Worm (Caenorhabditis elegans) whole organism, young adult: ENCODE results near the gene srx-51.

Source experiments
- C17E4.6 ChIP-seq: fragments of 200-800 bp; sonication (Bioruptor generic); IDR thresholded peaks from 2 replicates; pipeline ENCODE4 v1.3.6; 2022; ENCODE audit warnings: missing genetic modification reagents, missing genetic modification characterization, missing compliant biosample characterization
- D2030.7 ChIP-seq: fragments of 200-800 bp; sonication (Bioruptor generic); IDR thresholded peaks from 2 replicates; pipeline ENCODE4 v1.3.6; 2022; ENCODE audit warnings: missing genetic modification reagents, missing genetic modification characterization, missing compliant biosample characterization
- F37B4.10 ChIP-seq: fragments of 200-800 bp; sonication (Bioruptor generic); IDR thresholded peaks from 2 replicates; pipeline ENCODE4 v1.3.6; 2022; ENCODE audit warnings: missing genetic modification characterization, missing compliant biosample characterization
- F52B5.7 ChIP-seq: sonication (generic microtip); optimal IDR thresholded peaks from 2 replicates; lab custom pipeline; 2016; ENCODE audit warnings: mild to moderate bottlenecking, missing genetic modification characterization, missing compliant biosample characterization
- T26A5.8 ChIP-seq: sonication (generic microtip); optimal IDR thresholded peaks from 2 replicates; lab custom pipeline; 2016; ENCODE audit warnings: missing genetic modification characterization, missing compliant biosample characterization
- Y53G8AR.9 ChIP-seq: fragments of 200-800 bp; sonication (Bioruptor generic); conservative IDR thresholded peaks from 2 replicates; pipeline ENCODE4 v1.3.6; 2022; ENCODE audit warnings: missing genetic modification reagents, missing genetic modification characterization, missing compliant biosample characterization
- Y79H2A.3 ChIP-seq: fragments of 200-800 bp; sonication (Bioruptor generic); conservative IDR thresholded peaks from 2 replicates; pipeline ENCODE4 v1.3.6; 2022; ENCODE audit warnings: missing genetic modification reagents, missing genetic modification characterization, missing compliant biosample characterization
- madf-10 ChIP-seq: sonication (generic microtip); optimal IDR thresholded peaks from 2 replicates; lab custom pipeline; 2016; ENCODE audit warnings: mild to moderate bottlenecking, missing genetic modification characterization, missing compliant biosample characterization
- snpc-1.3 ChIP-seq: sonication (generic microtip); optimal IDR thresholded peaks from 2 replicates; lab custom pipeline; 2017; ENCODE audit warnings: missing genetic modification characterization, mild to moderate bottlenecking, missing compliant biosample characterization, antibody characterized with exemption, moderate library complexity, missing genotype, missing genetic modification reagents; ENCODE audit not compliant: insufficient read depth
- tlf-1 ChIP-seq: fragments of 200-800 bp; sonication (Bioruptor generic); optimal IDR thresholded peaks from 2 replicates; lab custom pipeline; 2018; ENCODE audit warnings: mild to moderate bottlenecking, missing genetic modification characterization, missing compliant biosample characterization
- zfh-2 ChIP-seq: fragments of 200-800 bp; sonication (Bioruptor generic); conservative IDR thresholded peaks from 2 replicates; pipeline ENCODE4 v1.3.6; 2022; ENCODE audit warnings: missing genetic modification reagents, missing genetic modification characterization, missing compliant biosample characterization
- zim-3 ChIP-seq: sonication (generic microtip); optimal IDR thresholded peaks from 2 replicates; lab custom pipeline; 2017; ENCODE audit warnings: mild to moderate bottlenecking, missing genetic modification characterization, moderate library complexity, missing compliant biosample characterization
- ztf-26 ChIP-seq: sonication (generic microtip); optimal IDR thresholded peaks from 2 replicates; lab custom pipeline; 2017; ENCODE audit warnings: missing genetic modification characterization, missing compliant biosample characterization

Gene srx-51

DNA sequence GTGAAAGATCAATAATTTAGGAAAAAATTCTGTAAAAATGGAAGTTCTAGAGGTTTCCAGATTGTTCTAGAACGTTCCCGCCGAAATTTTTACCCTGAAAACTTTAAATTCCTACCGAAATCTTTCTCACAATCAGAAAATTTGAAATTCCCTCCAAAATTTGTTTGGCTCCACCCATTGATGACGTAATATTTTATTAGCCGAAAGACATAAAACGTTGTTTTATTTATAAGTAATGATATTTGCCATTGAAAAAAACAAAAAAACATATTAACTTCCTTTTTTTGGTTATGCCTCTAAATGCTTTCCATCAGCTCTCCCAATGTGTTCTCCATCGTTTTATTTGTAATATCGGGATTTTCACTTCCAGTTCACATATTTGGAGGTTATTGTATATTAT, 48.6 kb downstream of the srx-51 start, which contains the start of gene srh-295:
TSS of gene srh-295 (plus strand) at position 301 of the 400 bp plus-strand sequence.
- no peak for TF ChIP-seq snpc-1.3 (tag; lab: Kevin White, UChicago)
- no peak for TF ChIP-seq Y53G8AR.9 (GFP tag; lab: Robert Waterston, UW)
- no peak for TF ChIP-seq Y79H2A.3
- no peak for TF ChIP-seq zfh-2 (GFP tag; lab: Robert Waterston, UW)
- TF ChIP-seq F52B5.7: no peak
- TF ChIP-seq zim-3 (tag; lab: Kevin White, UChicago): no peak
- no peak for TF ChIP-seq C17E4.6 (GFP tag; lab: Robert Waterston, UW)
- no peak for TF ChIP-seq ztf-26 (tag; lab: Kevin White, UChicago)
- TF ChIP-seq, all 124 proteins: peak for 0

DNA sequence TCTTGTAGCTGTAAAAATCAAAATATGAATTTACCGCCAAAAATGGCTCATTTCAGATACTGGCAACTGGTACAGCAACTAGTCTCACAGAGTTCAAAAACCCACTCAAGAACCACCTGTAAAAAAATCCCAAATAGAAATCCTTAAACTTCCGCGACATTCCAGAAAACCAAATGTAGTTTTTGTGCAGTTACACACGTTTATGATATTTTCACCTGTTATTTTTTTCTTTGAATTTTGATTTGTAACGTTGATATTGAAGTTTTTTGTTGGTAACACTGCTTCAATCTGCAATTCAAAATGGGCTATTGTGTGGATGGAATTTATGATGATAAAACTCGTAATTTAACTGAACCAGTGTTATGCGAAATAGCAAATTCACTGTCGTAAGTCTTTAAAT, 51.2 kb downstream of the srx-51 start, which contains the start of gene srw-113:
TSS of gene srw-113 (plus strand) at position 301 of the 400 bp plus-strand sequence.
- TF ChIP-seq F37B4.10 (GFP tag; lab: Robert Waterston, UW) (no peak), zim-3 (tag; lab: Kevin White, UChicago) (no peak), T26A5.8 (tag; lab: Kevin White, UChicago) (no peak), D2030.7 (no peak), tlf-1 (GFP tag; lab: Kevin White, UChicago) (no peak), madf-10 (tag; lab: Kevin White, UChicago) (no peak)
